Worm (Caenorhabditis elegans): ENCODE measurements around the gene C56A3.6.

Gene C56A3.6

ce11 chrV:13591504-13592174 lies 35.4 kb upstream of the C56A3.6 start, which contains the start of gene tbcb-1 (continued):
- TF ChIP-seq snu-23 (GFP tag; optimal IDR thresholded peaks at IDR 0.05) (peak; percentile 56), fkh-4 (tag; optimal IDR thresholded peaks at IDR 0.05; ENCODE audit: borderline replicate concordance) (peak; percentile 4), rnt-1 (tag; optimal IDR thresholded peaks at IDR 0.05) (peak; percentile 58), blmp-1 (tag; optimal IDR thresholded peaks at IDR 0.05) (peak; percentile 37), ceh-82 (tag; optimal IDR thresholded peaks at IDR 0.05) (peak in 2 of 3 experiments; percentile 35), nhr-11 (tag; optimal IDR thresholded peaks at IDR 0.05) (no peak), lin-15B (tag; optimal IDR thresholded peaks at IDR 0.05) (peak; percentile 57), xbp-1 (tag; optimal IDR thresholded peaks at IDR 0.05) (peak; percentile 46), mef-2 (tag; optimal IDR thresholded peaks at IDR 0.05) (no peak), C34B4.2 (tag; optimal IDR thresholded peaks at IDR 0.05) (no peak), aha-1 (tag; optimal IDR thresholded peaks at IDR 0.05) (no peak), isw-1 (GFP tag; IDR thresholded peaks at IDR 0.05) (no peak), snpc-4 (tag; optimal IDR thresholded peaks at IDR 0.05) (peak; percentile 0), mep-1 (tag; optimal IDR thresholded peaks at IDR 0.05) (peak; percentile 63)

ce11 chrV:13589494-13590176 lies 33.4 kb upstream of the C56A3.6 start, which contains the start of the genes F53F4.2 and F53F4.18:
Gene F53F4.2, minus strand, starts transcription at chrV:13589594.
Gene F53F4.18, plus strand, starts transcription at chrV:13590126.
- no peak for TF ChIP-seq irx-1 (tag; optimal IDR thresholded peaks at IDR 0.05)
- TF ChIP-seq lin-15B (tag; optimal IDR thresholded peaks at IDR 0.05) = no peak
- no peak for TF ChIP-seq sup-37 (GFP tag; optimal IDR thresholded peaks at IDR 0.05)

DNA sequence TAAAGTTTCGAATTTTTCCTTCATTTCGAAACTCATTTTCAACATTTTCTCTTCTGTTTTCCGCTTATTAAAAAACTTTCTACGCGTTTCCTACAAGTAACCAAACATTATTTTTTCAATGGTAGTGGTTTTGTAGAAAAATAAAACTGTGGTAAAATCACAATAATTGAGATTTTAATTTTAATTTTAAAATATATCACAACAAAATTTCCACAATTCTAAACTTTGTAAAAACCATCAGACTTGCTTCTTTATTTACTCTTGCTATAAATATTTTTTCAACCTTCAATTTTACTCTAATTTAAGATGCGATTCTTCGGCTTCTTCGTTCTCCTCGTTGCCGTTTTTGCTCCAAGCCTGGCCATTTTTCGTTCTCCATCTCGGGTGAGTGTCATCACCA lies 31.7 kb upstream of the C56A3.6 start, which contains the start of gene F53F4.17:
Gene F53F4.17 (plus strand): TSS at position 301 of the 400 bp plus-strand sequence.
- TF ChIP-seq alr-1 (tag; optimal IDR thresholded peaks at IDR 0.05; ENCODE audit: borderline replicate concordance) = no peak
- TF ChIP-seq mef-2 (tag; optimal IDR thresholded peaks at IDR 0.05) = no peak
- TF ChIP-seq tlp-1 (tag; optimal IDR thresholded peaks at IDR 0.05) = no peak
- TF ChIP-seq sox-4 (tag; optimal IDR thresholded peaks at IDR 0.05) = no peak
- TF ChIP-seq nhr-76 (tag; optimal IDR thresholded peaks at IDR 0.05) = no peak
- no peak for TF ChIP-seq egl-13 (tag; optimal IDR thresholded peaks at IDR 0.05)
- no peak for TF ChIP-seq ztf-11 (tag; optimal IDR thresholded peaks at IDR 0.05)
- no peak for TF ChIP-seq fkh-10 (GFP tag; optimal IDR thresholded peaks at IDR 0.05)
- TF ChIP-seq nhr-12 (tag; optimal IDR thresholded peaks at IDR 0.05) = no peak
- TF ChIP-seq unc-98 (GFP tag; IDR thresholded peaks at IDR 0.05) = no peak
- no peak for TF ChIP-seq elt-2 (tag; optimal IDR thresholded peaks at IDR 0.05)
- TF ChIP-seq vab-15 (tag; optimal IDR thresholded peaks at IDR 0.05) = no peak
- no peak for TF ChIP-seq swsn-7 (tag; optimal IDR thresholded peaks at IDR 0.05)
- no peak for TF ChIP-seq fos-1 (tag; optimal IDR thresholded peaks at IDR 0.05)
- TF ChIP-seq dsc-1 (tag; optimal IDR thresholded peaks at IDR 0.05) = no peak
- no peak for TF ChIP-seq nhr-20 (tag; optimal IDR thresholded peaks at IDR 0.05)
- no peak for TF ChIP-seq nhr-47 (tag; optimal IDR thresholded peaks at IDR 0.05)

ce11 chrV:13584484-13584883 lies 28.3 kb upstream of the C56A3.6 start, which contains the start of gene F53F4.1:
Gene F53F4.1, plus strand, starts transcription at chrV:13584784.
- TF ChIP-seq nhr-19 (GFP tag; conservative IDR thresholded peaks at IDR 0.05) (no peak), unc-62 (GFP tag; optimal IDR thresholded peaks at IDR 0.05) (no peak), ces-1 (GFP tag; optimal IDR thresholded peaks at IDR 0.05) (no peak), mep-1 (tag; optimal IDR thresholded peaks at IDR 0.05) (no peak), hlh-4 (tag; optimal IDR thresholded peaks at IDR 0.05) (no peak), zip-4 (GFP tag; optimal IDR thresholded peaks at IDR 0.05) (no peak), sptf-1 (tag; optimal IDR thresholded peaks at IDR 0.05) (no peak), aly-2 (tag; optimal IDR thresholded peaks at IDR 0.05) (no peak), ceh-82 (tag; optimal IDR thresholded peaks at IDR 0.05) (no peak), C04F5.9 (tag; optimal IDR thresholded peaks at IDR 0.05) (no peak), elt-2 (tag; optimal IDR thresholded peaks at IDR 0.05) (no peak), lin-35 (GFP tag; optimal IDR thresholded peaks at IDR 0.05) (no peak), nhr-11 (tag; optimal IDR thresholded peaks at IDR 0.05) (no peak), egl-13 (tag; optimal IDR thresholded peaks at IDR 0.05) (no peak), lin-15B (tag; optimal IDR thresholded peaks at IDR 0.05) (no peak), mef-2 (tag; optimal IDR thresholded peaks at IDR 0.05) (no peak), fos-1 (tag; optimal IDR thresholded peaks at IDR 0.05) (no peak), ets-5 (GFP tag; IDR thresholded peaks at IDR 0.05) (no peak), alr-1 (tag; optimal IDR thresholded peaks at IDR 0.05; ENCODE audit: borderline replicate concordance) (no peak), snu-23 (GFP tag; optimal IDR thresholded peaks at IDR 0.05) (no peak)
